Worm (Caenorhabditis elegans) whole organism, L2 larva: ENCODE measurements around the gene hir-1.

Source experiments
- R02D3.7 ChIP-seq: fragments of 150-350 bp; optimal IDR thresholded peaks from 2 replicates; lab custom pipeline; 2014; ENCODE audit warnings: missing biosample characterization, missing genetic modification characterization
- ceh-82 ChIP-seq: fragments of 150-350 bp; optimal IDR thresholded peaks from 2 replicates; lab custom pipeline; 2014; ENCODE audit warnings: missing biosample characterization, missing genetic modification characterization
- mab-5 ChIP-seq: fragments of 150-350 bp; optimal IDR thresholded peaks from 2 replicates; lab custom pipeline; 2014; ENCODE audit warnings: missing biosample characterization, missing genetic modification characterization
- mdl-1 ChIP-seq, 2 experiments: fragments of 150-350 bp in 1 of 2; sonication (generic microtip) in 1 of 2; optimal IDR thresholded peaks; 2 replicates each; lab custom pipeline; 2017; ENCODE audit warnings: missing biosample characterization in 2 of 2, missing genetic modification characterization in 2 of 2

ce11 chrV:5513630-5514378 lies 8.1 kb upstream of the hir-1 start, which contains the start of the genes hpo-15 and mms-19:
- TF ChIP-seq mdl-1 (tag; optimal IDR thresholded peaks at IDR 0.05; lab: Kevin White, UChicago) (no peak), mab-5 (tag; lab: Kevin White, UChicago) (no peak), R02D3.7 (no peak), ceh-82 (no peak)
